Worm (Caenorhabditis elegans) whole organism, L2 larva: Measurements from ENCODE around the gene atic-1.

ENCODE experiments used
- Y55F3AM.14 ChIP-seq: fragments of 200-800 bp; sonication (Bioruptor generic); optimal IDR thresholded peaks from 2 replicates; lab custom pipeline; 2018; ENCODE audit warnings: mild to moderate bottlenecking, missing genetic modification characterization, missing compliant biosample characterization
- alr-1 ChIP-seq: fragments of 150-350 bp; optimal IDR thresholded peaks from 2 replicates; lab custom pipeline; 2014; ENCODE audit warnings: missing biosample characterization, missing genetic modification characterization
- aly-2 ChIP-seq: fragments of 150-350 bp; optimal IDR thresholded peaks from 2 replicates; lab custom pipeline; 2014; ENCODE audit warnings: missing biosample characterization, missing genetic modification characterization
- ama-1 ChIP-seq: fragments of 150-350 bp; optimal IDR thresholded peaks from 2 replicates; lab custom pipeline; 2018; ENCODE audit warnings: inconsistent platforms
- blmp-1 ChIP-seq: sonication (generic microtip); optimal IDR thresholded peaks from 2 replicates; lab custom pipeline; 2017; ENCODE audit warnings: missing genetic modification characterization, mild to moderate bottlenecking, missing compliant biosample characterization, antibody characterized with exemption, moderate library complexity; ENCODE audit not compliant: insufficient read depth
- crh-2 ChIP-seq: sonication (generic microtip); optimal IDR thresholded peaks from 2 replicates; lab custom pipeline; 2017; ENCODE audit warnings: missing biosample characterization, missing genetic modification characterization
- dmd-4 ChIP-seq: sonication (generic microtip); optimal IDR thresholded peaks from 2 replicates; lab custom pipeline; 2017; ENCODE audit warnings: missing biosample characterization, missing genetic modification characterization
- lin-11 ChIP-seq: fragments of 150-350 bp; sonication (generic microtip); optimal IDR thresholded peaks from 2 replicates; lab custom pipeline; 2014; ENCODE audit warnings: missing biosample characterization, missing genetic modification characterization, inconsistent platforms, mixed read lengths
- lin-13 ChIP-seq: fragments of 150-350 bp; optimal IDR thresholded peaks from 2 replicates; lab custom pipeline; 2014; ENCODE audit warnings: missing biosample characterization, missing genetic modification reagents, missing genetic modification characterization
- lin-39 ChIP-seq: fragments of 150-350 bp; optimal IDR thresholded peaks from 2 replicates; lab custom pipeline; 2014; ENCODE audit warnings: missing biosample characterization, missing genetic modification reagents, missing genetic modification characterization
- lsy-2 ChIP-seq, 2 experiments: fragments of 150-350 bp in 1 of 2; sonication (generic microtip) in 1 of 2; optimal IDR thresholded peaks; 2 replicates each; lab custom pipeline; 2014 to 2017; ENCODE audit warnings: missing biosample characterization in 2 of 2, missing genetic modification characterization in 2 of 2
- mab-5 ChIP-seq: fragments of 150-350 bp; optimal IDR thresholded peaks from 2 replicates; lab custom pipeline; 2014; ENCODE audit warnings: missing biosample characterization, missing genetic modification characterization
- mbf-1 ChIP-seq: sonication (generic microtip); optimal IDR thresholded peaks from 2 replicates; lab custom pipeline; 2017; ENCODE audit warnings: missing biosample characterization, missing genetic modification characterization
- mdl-1 ChIP-seq, 2 experiments: fragments of 150-350 bp in 1 of 2; sonication (generic microtip) in 1 of 2; optimal IDR thresholded peaks; 2 replicates each; lab custom pipeline; 2017; ENCODE audit warnings: missing biosample characterization in 2 of 2, missing genetic modification characterization in 2 of 2
- nhr-11 ChIP-seq: fragments of 150-350 bp; optimal IDR thresholded peaks from 2 replicates; lab custom pipeline; 2014; ENCODE audit warnings: missing biosample characterization, missing genetic modification characterization
- nhr-12 ChIP-seq: fragments of 150-350 bp; optimal IDR thresholded peaks from 2 replicates; lab custom pipeline; 2014; ENCODE audit warnings: missing biosample characterization, missing genetic modification characterization
- nhr-129 ChIP-seq: fragments of 150-350 bp; optimal IDR thresholded peaks from 2 replicates; lab custom pipeline; 2014; ENCODE audit warnings: missing biosample characterization, missing genetic modification characterization
- nhr-21 ChIP-seq: fragments of 150-350 bp; optimal IDR thresholded peaks from 2 replicates; lab custom pipeline; 2014; ENCODE audit warnings: missing biosample characterization, missing genetic modification characterization
- nhr-23 ChIP-seq: fragments of 150-350 bp; optimal IDR thresholded peaks from 2 replicates; lab custom pipeline; 2014; ENCODE audit warnings: missing biosample characterization, missing genetic modification reagents, missing genetic modification characterization
- nhr-237 ChIP-seq: fragments of 150-350 bp; optimal IDR thresholded peaks from 2 replicates; lab custom pipeline; 2014; ENCODE audit warnings: missing biosample characterization, missing genetic modification characterization
- nhr-25 ChIP-seq: fragments of 150-350 bp; sonication (generic microtip); optimal IDR thresholded peaks from 3 replicates; lab custom pipeline; 2014; ENCODE audit warnings: missing biosample characterization, missing genetic modification characterization
- nhr-77 ChIP-seq: fragments of 150-350 bp; optimal IDR thresholded peaks from 2 replicates; lab custom pipeline; 2014; ENCODE audit warnings: missing biosample characterization, missing genetic modification characterization
- sma-9 ChIP-seq, 2 experiments: fragments of 150-350 bp in 1 of 2; sonication (generic microtip) in 1 of 2; optimal IDR thresholded peaks; 2 replicates each; lab custom pipeline; 2014 to 2016; ENCODE audit warnings: missing genetic modification characterization in 2 of 2, mild to moderate bottlenecking in 1 of 2, missing biosample characterization in 1 of 2, missing compliant biosample characterization in 1 of 2, missing genetic modification reagents in 1 of 2, moderate library complexity in 1 of 2
- snpc-4 ChIP-seq: fragments of 150-350 bp; optimal IDR thresholded peaks from 2 replicates; lab custom pipeline; 2014; ENCODE audit warnings: missing biosample characterization, missing genetic modification characterization
- unc-55 ChIP-seq: fragments of 150-350 bp; sonication (generic microtip); optimal IDR thresholded peaks from 3 replicates; lab custom pipeline; 2014; ENCODE audit warnings: missing biosample characterization, missing genetic modification reagents, missing genetic modification characterization
- zag-1 ChIP-seq: fragments of 150-350 bp; optimal IDR thresholded peaks from 2 replicates; lab custom pipeline; 2014; ENCODE audit warnings: missing biosample characterization, missing genetic modification characterization
- ztf-1 ChIP-seq: fragments of 200-800 bp; sonication (Bioruptor generic); conservative IDR thresholded peaks from 2 replicates; pipeline ENCODE4 v1.3.6; 2022; ENCODE audit warnings: missing genetic modification characterization, missing compliant biosample characterization
- ztf-11 ChIP-seq: sonication (generic microtip); optimal IDR thresholded peaks from 2 replicates; lab custom pipeline; 2017; ENCODE audit warnings: missing biosample characterization, missing genetic modification characterization
- ztf-4 ChIP-seq: fragments of 150-350 bp; optimal IDR thresholded peaks from 2 replicates; lab custom pipeline; 2014; ENCODE audit warnings: missing biosample characterization, missing genetic modification characterization

The atic-1 gene

ce11 chrIV:7870451-7870850 lies 11.4 kb upstream of the atic-1 start, which contains the start of gene T06C10.3:
Gene T06C10.3 (plus strand): TSS chrIV:7870751.
- no peak for TF ChIP-seq lin-11
- TF ChIP-seq ama-1 (lab: Kevin White, UChicago), result no peak
- no peak for TF ChIP-seq aly-2
- TF ChIP-seq ztf-1 (GFP tag; lab: Robert Waterston, UW), result no peak
- no peak for TF ChIP-seq alr-1 (tag; lab: Kevin White, UChicago)
- no peak for TF ChIP-seq mab-5 (tag; lab: Kevin White, UChicago)
- no peak for TF ChIP-seq dmd-4 (tag; lab: Kevin White, UChicago)
- TF ChIP-seq mbf-1 (tag; lab: Kevin White, UChicago), result no peak
- no peak for TF ChIP-seq zag-1 (tag; lab: Kevin White, UChicago)
- TF ChIP-seq nhr-237 (tag; lab: Kevin White, UChicago), result no peak
- TF ChIP-seq nhr-129 (tag; lab: Kevin White, UChicago), result no peak

- no peak for TF ChIP-seq nhr-11 (tag; lab: Kevin White, UChicago)
These were observed 4.6 kb upstream of the atic-1 start for ce11 chrIV:7877255-7877654.

ce11 chrIV:7877781-7878180 lies 4.0 kb upstream of the atic-1 start, which contains the start of gene kin-26:
Gene kin-26 (minus strand): TSS chrIV:7877881.
- TF ChIP-seq lin-39 (tag; lab: Kevin White, UChicago) (no peak), nhr-12 (tag; lab: Kevin White, UChicago) (no peak), nhr-25 (tag; lab: Kevin White, UChicago) (no peak), ztf-1 (GFP tag; lab: Robert Waterston, UW) (no peak), Y55F3AM.14 (GFP tag; lab: Kevin White, UChicago) (no peak), mbf-1 (tag; lab: Kevin White, UChicago) (no peak), sma-9 (GFP tag; optimal IDR thresholded peaks at IDR 0.05; lab: Kevin White, UChicago) (no peak), sma-9 (tag; optimal IDR thresholded peaks at IDR 0.05; lab: Kevin White, UChicago) (no peak), mab-5 (tag; lab: Kevin White, UChicago) (no peak), blmp-1 (tag; lab: Kevin White, UChicago) (no peak), ama-1 (lab: Kevin White, UChicago) (no peak), nhr-21 (no peak), nhr-77 (no peak)

ce11 chrIV:7879017-7879416 lies 2.8 kb upstream of the atic-1 start, which contains the start of gene srt-73:
Gene srt-73 (plus strand): TSS chrIV:7879317.
- TF ChIP-seq nhr-25 (tag; lab: Kevin White, UChicago) (no peak), nhr-129 (tag; lab: Kevin White, UChicago) (no peak)

- TF ChIP-seq ztf-11 (tag; lab: Kevin White, UChicago) (no peak), alr-1 (tag; lab: Kevin White, UChicago) (no peak), mab-5 (tag; lab: Kevin White, UChicago) (no peak)
These were observed 660 bp upstream of the atic-1 start for ce11 chrIV:7881166-7881565.

ce11 chrIV:7897443-7897842 lies 15.6 kb downstream of the atic-1 start, which contains the start of gene ilys-4:
Gene ilys-4 (minus strand): TSS chrIV:7897543.
- TF ChIP-seq unc-55 (GFP tag; lab: Kevin White, UChicago) (peak; percentile 37), nhr-23 (tag; lab: Kevin White, UChicago) (no peak), mab-5 (tag; lab: Kevin White, UChicago) (peak; percentile 11), lin-11 (no peak), sma-9 (GFP tag; optimal IDR thresholded peaks at IDR 0.05; lab: Kevin White, UChicago) (no peak), sma-9 (tag; optimal IDR thresholded peaks at IDR 0.05; lab: Kevin White, UChicago) (no peak), lsy-2 (tag; optimal IDR thresholded peaks at IDR 0.05; lab: Kevin White, UChicago) (peak in 1 of 2 experiments; percentile 5), mdl-1 (tag; optimal IDR thresholded peaks at IDR 0.05; lab: Kevin White, UChicago) (no peak), lin-13 (GFP tag; lab: Kevin White, UChicago) (no peak), nhr-12 (tag; lab: Kevin White, UChicago) (no peak), snpc-4 (tag; lab: Kevin White, UChicago) (no peak), aly-2 (no peak), crh-2 (tag; lab: Kevin White, UChicago) (peak; percentile 18), nhr-25 (tag; lab: Kevin White, UChicago) (no peak), ztf-4 (tag; lab: Kevin White, UChicago) (no peak)
